Worm (Caenorhabditis elegans): ENCODE measurements around the gene H20J04.9.

H20J04.9 gene

DNA sequence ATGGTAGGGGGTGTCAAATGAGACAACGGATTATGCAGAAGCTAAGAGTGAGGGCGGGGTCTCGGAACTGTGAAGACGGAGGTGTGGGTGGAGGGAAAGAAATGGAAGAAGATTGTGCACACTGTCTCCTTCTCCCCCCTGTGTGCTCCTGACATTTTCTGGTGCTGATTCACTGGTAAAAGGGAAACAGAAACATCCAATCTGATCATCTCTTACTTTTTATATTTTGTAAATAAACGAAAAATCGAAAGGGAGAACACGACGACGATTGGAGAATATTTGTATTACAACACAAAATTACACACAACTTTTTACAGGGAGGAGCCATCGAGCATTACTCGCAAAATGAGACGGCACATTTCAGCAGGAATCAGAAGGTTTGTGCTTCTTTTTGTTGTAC, 32.3 kb downstream of the H20J04.9 start, which contains the start of gene fkh-6:
fkh-6 (minus strand) TSS at position 101 of the 400 bp plus-strand sequence.
- TF ChIP-seq dve-1 (tag; optimal IDR thresholded peaks at IDR 0.05) (no peak), ceh-19 (GFP tag; optimal IDR thresholded peaks at IDR 0.05) (no peak), ceh-2 (tag; optimal IDR thresholded peaks at IDR 0.05) (no peak), ceh-9 (tag; optimal IDR thresholded peaks at IDR 0.05) (no peak), che-1 (tag; optimal IDR thresholded peaks at IDR 0.05) (no peak), unc-42 (tag; optimal IDR thresholded peaks at IDR 0.05) (no peak), syd-9 (tag; optimal IDR thresholded peaks at IDR 0.05) (no peak), ceh-22 (tag; optimal IDR thresholded peaks at IDR 0.05) (no peak), npax-4 (tag; optimal IDR thresholded peaks at IDR 0.05) (no peak), unc-86 (tag; optimal IDR thresholded peaks at IDR 0.05) (no peak), ahr-1 (tag; optimal IDR thresholded peaks at IDR 0.05) (no peak), ztf-16 (tag; optimal IDR thresholded peaks at IDR 0.05) (no peak), F13H6.1 (tag; optimal IDR thresholded peaks at IDR 0.05) (no peak), sdc-2 (tag; optimal IDR thresholded peaks at IDR 0.05) (no peak), nhr-11 (tag; optimal IDR thresholded peaks at IDR 0.05) (no peak), fax-1 (tag; optimal IDR thresholded peaks at IDR 0.05) (no peak), fkh-6 (tag; optimal IDR thresholded peaks at IDR 0.05) (no peak)

DNA sequence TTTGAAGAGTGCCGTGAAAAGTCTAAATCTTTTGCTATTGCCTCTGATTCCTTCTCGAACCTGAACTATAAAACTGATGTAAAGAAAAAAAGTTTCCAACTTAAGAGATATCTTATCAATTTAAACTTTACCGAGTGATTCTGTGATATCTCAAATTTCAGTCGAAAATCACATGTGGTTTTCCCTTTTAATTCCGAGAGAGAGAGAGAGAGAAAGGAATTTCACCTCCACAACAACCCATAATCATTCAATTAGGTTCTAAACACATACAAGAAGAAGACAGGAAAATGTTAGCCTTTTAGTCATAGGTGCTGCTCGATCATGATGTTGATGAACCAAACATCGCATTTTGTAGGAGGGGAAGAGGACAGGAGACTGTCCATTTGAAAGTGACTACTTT, 40.1 kb downstream of the H20J04.9 start:
- no peak for TF ChIP-seq unc-42 (tag; optimal IDR thresholded peaks at IDR 0.05)
- no peak for TF ChIP-seq dmd-4 (tag; optimal IDR thresholded peaks at IDR 0.05; ENCODE audit: borderline replicate concordance)

DNA sequence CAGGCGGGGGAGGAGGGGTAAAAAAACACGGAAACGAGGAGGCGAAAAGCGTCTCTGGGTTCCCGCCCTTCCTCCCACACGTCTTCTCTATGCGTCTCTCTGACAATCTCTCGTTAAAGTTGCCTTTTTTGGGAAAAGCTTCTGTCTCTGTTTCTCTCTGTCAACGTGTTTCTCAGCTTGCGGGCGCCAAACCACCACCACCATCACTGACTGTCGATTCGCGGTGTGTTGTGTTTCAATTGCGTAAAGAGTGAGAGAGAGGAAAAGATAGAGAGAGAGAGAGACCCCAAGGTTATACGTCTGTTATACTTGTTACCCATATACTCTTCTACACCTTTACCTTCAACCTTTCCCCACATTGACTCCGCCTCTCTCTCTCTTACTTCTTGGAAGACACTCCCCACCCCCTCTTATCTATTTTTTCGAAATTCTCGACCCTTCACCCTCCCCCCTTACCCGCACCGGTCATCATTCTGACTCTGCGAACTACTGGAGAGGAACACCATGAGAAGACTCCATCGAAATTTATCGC, 41.6 kb downstream of the H20J04.9 start, which contains the start of gene mlt-7:
mlt-7 (plus strand) TSS at position 482 of the 532 bp plus-strand sequence.
- TF ChIP-seq gmeb-2 (tag; optimal IDR thresholded peaks at IDR 0.05), result no peak
- no peak for TF ChIP-seq ceh-30 (tag; optimal IDR thresholded peaks at IDR 0.05)
- peak; percentile 82 for TF ChIP-seq fkh-6 (tag; optimal IDR thresholded peaks at IDR 0.05)

DNA sequence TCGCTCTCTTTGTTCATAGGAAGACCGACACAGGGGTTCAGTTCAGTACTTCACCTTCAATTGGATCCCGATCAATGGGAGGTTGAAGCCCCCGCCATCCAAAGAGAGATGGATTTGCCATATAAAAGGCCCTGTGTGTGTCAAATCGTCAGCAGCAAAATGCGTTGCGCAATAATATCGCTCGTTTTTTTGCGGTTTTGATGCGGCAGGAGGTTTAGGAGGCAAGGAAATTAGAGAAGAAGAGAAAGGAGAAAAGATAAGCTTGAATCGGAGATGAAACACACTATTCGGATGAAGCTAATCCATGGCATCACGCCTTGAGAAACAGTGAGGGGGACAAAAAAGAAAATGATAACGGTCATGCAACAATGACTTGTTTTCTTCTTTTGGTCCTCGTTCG, 43.5 kb downstream of the H20J04.9 start:
- TF ChIP-seq unc-86 (tag; optimal IDR thresholded peaks at IDR 0.05), result no peak
- TF ChIP-seq fkh-6 (tag; optimal IDR thresholded peaks at IDR 0.05), result peak; percentile 67
- TF ChIP-seq rnt-1 (tag; optimal IDR thresholded peaks at IDR 0.05), result peak; percentile 25

Measured in whole organism, late embryonic.